Fruit fly (Drosophila melanogaster) whole organism, embryonic: ENCODE data around the gene asl.

Experiments used
- Antp ChIP-seq: fragments of 200-800 bp; sonication (Bioruptor generic); optimal IDR thresholded peaks from 3 replicates; lab custom pipeline; 2016; ENCODE audit warnings: missing biosample characterization, missing genetic modification characterization
- CG11247 ChIP-seq: fragments of 200-800 bp; sonication (Bioruptor generic); IDR thresholded peaks from 2 replicates; pipeline ENCODE4 v1.3.6; 2022; ENCODE audit warnings: missing biosample characterization, missing genetic modification characterization
- CG12155 ChIP-seq: fragments of 200-800 bp; sonication (Bioruptor generic); optimal IDR thresholded peaks from 3 replicates; lab custom pipeline; 2016; ENCODE audit warnings: missing biosample characterization, missing genetic modification characterization
- CG12659 ChIP-seq: fragments of 200-800 bp; sonication (Bioruptor generic); optimal IDR thresholded peaks from 3 replicates; lab custom pipeline; 2017; ENCODE audit warnings: mild to moderate bottlenecking, missing biosample characterization, missing genetic modification reagents, missing genetic modification characterization
- CG1603 ChIP-seq: fragments of 200-800 bp; sonication (Bioruptor generic); optimal IDR thresholded peaks from 2 replicates; lab custom pipeline; 2019; ENCODE audit warnings: missing biosample characterization, mild to moderate bottlenecking, missing genetic modification characterization, moderate library complexity
- CG16813 ChIP-seq: fragments of 200-800 bp; sonication (Bioruptor generic); IDR thresholded peaks from 3 replicates; pipeline ENCODE4 v1.3.6; 2022; ENCODE audit warnings: missing biosample characterization, missing genetic modification characterization; ENCODE audit not compliant: partially characterized antibody
- CG17361 ChIP-seq: fragments of 200-800 bp; sonication (Bioruptor generic); IDR thresholded peaks from 3 replicates; pipeline ENCODE4 v1.3.6; 2022; ENCODE audit warnings: missing biosample characterization, missing genetic modification characterization
- CG18764 ChIP-seq: fragments of 200-800 bp; sonication (Bioruptor generic); optimal IDR thresholded peaks from 3 replicates; lab custom pipeline; 2016; ENCODE audit warnings: missing biosample characterization, missing genetic modification characterization
- CG2129 ChIP-seq: fragments of 200-800 bp; sonication (Bioruptor generic); IDR thresholded peaks from 2 replicates; pipeline ENCODE4 v1.3.6; 2022; ENCODE audit warnings: missing biosample characterization, missing genetic modification characterization; ENCODE audit not compliant: partially characterized antibody
- CG2712 ChIP-seq: fragments of 200-800 bp; optimal IDR thresholded peaks from 3 replicates; lab custom pipeline; 2019; ENCODE audit warnings: missing biosample characterization, mild to moderate bottlenecking, missing genetic modification characterization, moderate library complexity
- CG33557 ChIP-seq: fragments of 200-800 bp; sonication (Bioruptor generic); optimal IDR thresholded peaks from 2 replicates; lab custom pipeline; 2019; ENCODE audit warnings: missing biosample characterization, mild to moderate bottlenecking, missing genetic modification characterization, moderate library complexity
- CG42726 ChIP-seq: fragments of 200-800 bp; sonication (Bioruptor generic); IDR thresholded peaks from 2 replicates; pipeline ENCODE4 v1.3.6; 2022; ENCODE audit warnings: missing biosample characterization, missing genetic modification characterization; ENCODE audit not compliant: partially characterized antibody
- CG4360 ChIP-seq: fragments of 200-800 bp; sonication (Bioruptor generic); IDR thresholded peaks from 2 replicates; pipeline ENCODE4 v1.3.6; 2022; ENCODE audit warnings: missing biosample characterization, missing genetic modification characterization
- CG4854 ChIP-seq: fragments of 200-800 bp; sonication (Bioruptor generic); optimal IDR thresholded peaks from 2 replicates; lab custom pipeline; 2016; ENCODE audit warnings: missing biosample characterization, missing genetic modification characterization, inconsistent platforms
- CG5180 ChIP-seq: fragments of 200-800 bp; sonication (Bioruptor generic); optimal IDR thresholded peaks from 3 replicates; lab custom pipeline; 2017; ENCODE audit warnings: missing biosample characterization, missing genetic modification characterization, mild to moderate bottlenecking, moderate library complexity, missing genetic modification reagents
- CG7839 ChIP-seq: fragments of 200-800 bp; sonication (Bioruptor generic); optimal IDR thresholded peaks from 3 replicates; lab custom pipeline; 2018; ENCODE audit warnings: missing biosample characterization, mild to moderate bottlenecking, missing genetic modification characterization, moderate library complexity
- CG7963 ChIP-seq: fragments of 200-800 bp; sonication (Bioruptor generic); IDR thresholded peaks from 3 replicates; pipeline ENCODE4 v1.3.6; 2022; ENCODE audit warnings: missing biosample characterization, missing genetic modification characterization; ENCODE audit not compliant: partially characterized antibody
- CG9215 ChIP-seq: fragments of 200-800 bp; sonication (Bioruptor generic); IDR thresholded peaks from 2 replicates; pipeline ENCODE4 v1.3.6; 2022; ENCODE audit warnings: missing biosample characterization, missing genetic modification characterization
- CG9727 ChIP-seq: fragments of 200-800 bp; sonication (Bioruptor generic); optimal IDR thresholded peaks from 3 replicates; lab custom pipeline; 2017; ENCODE audit warnings: missing biosample characterization, mild to moderate bottlenecking, missing genetic modification characterization
- Dip3 ChIP-seq: fragments of 200-800 bp; sonication (Bioruptor generic); optimal IDR thresholded peaks from 3 replicates; lab custom pipeline; 2016; ENCODE audit warnings: missing biosample characterization, missing genetic modification characterization
- Doc3 ChIP-seq: fragments of 200-800 bp; sonication (Bioruptor generic); IDR thresholded peaks from 3 replicates; pipeline ENCODE4 v1.3.6; 2022; ENCODE audit warnings: missing biosample characterization, missing genetic modification characterization; ENCODE audit not compliant: partially characterized antibody
- Fer1 ChIP-seq: fragments of 200-800 bp; sonication (Bioruptor generic); optimal IDR thresholded peaks from 2 replicates; lab custom pipeline; 2017; ENCODE audit warnings: missing biosample characterization, mild to moderate bottlenecking, missing genetic modification characterization
- Fer3 ChIP-seq: fragments of 200-800 bp; sonication (Bioruptor generic); optimal IDR thresholded peaks from 2 replicates; lab custom pipeline; 2018; ENCODE audit warnings: missing biosample characterization, mild to moderate bottlenecking, missing genetic modification characterization, moderate library complexity
- HmgD ChIP-seq: fragments of 200-800 bp; sonication (Bioruptor generic); optimal IDR thresholded peaks from 3 replicates; lab custom pipeline; 2016; ENCODE audit warnings: missing biosample characterization, missing genetic modification characterization
- Hmr ChIP-seq: fragments of 200-800 bp; sonication (Bioruptor generic); optimal IDR thresholded peaks from 3 replicates; lab custom pipeline; 2017; ENCODE audit warnings: mild to moderate bottlenecking, missing biosample characterization, missing genetic modification reagents, missing genetic modification characterization
- Hr39 ChIP-seq: fragments of >200 bp; optimal IDR thresholded peaks from 2 replicates; lab custom pipeline; 2017
- Hr51 ChIP-seq, 2 experiments: fragments of 200-800 bp; sonication (Bioruptor generic); optimal IDR thresholded peaks; 2 replicates in 1 of 2; 3 replicates in 1 of 2; lab custom pipeline; 2016 to 2018; ENCODE audit warnings: missing biosample characterization in 2 of 2, missing genetic modification characterization in 2 of 2, mild to moderate bottlenecking in 1 of 2, moderate library complexity in 1 of 2
- Lpt ChIP-seq: fragments of >200 bp; optimal IDR thresholded peaks from 2 replicates; lab custom pipeline; 2018; ENCODE audit warnings: missing biosample characterization, missing genetic modification characterization
- Rfx ChIP-seq: fragments of 200-800 bp; sonication (Bioruptor generic); IDR thresholded peaks from 2 replicates; pipeline ENCODE4 v1.3.6; 2022; ENCODE audit warnings: missing biosample characterization, missing genetic modification characterization
- Spps ChIP-seq: fragments of 200-800 bp; sonication (Bioruptor generic); optimal IDR thresholded peaks from 2 replicates; lab custom pipeline; 2018; ENCODE audit warnings: missing biosample characterization, mild to moderate bottlenecking, missing genetic modification characterization
- Sry-β ChIP-seq: fragments of 200-800 bp; sonication (Bioruptor generic); optimal IDR thresholded peaks from 2 replicates; lab custom pipeline; 2018; ENCODE audit warnings: missing biosample characterization, mild to moderate bottlenecking, missing genetic modification characterization, moderate library complexity
- Ssrp ChIP-seq: fragments of 200-800 bp; sonication (Bioruptor generic); optimal IDR thresholded peaks from 2 replicates; lab custom pipeline; 2018; ENCODE audit warnings: missing biosample characterization, mild to moderate bottlenecking, missing genetic modification characterization, moderate library complexity
- abd-A ChIP-seq: fragments of 200-800 bp; sonication (Bioruptor generic); optimal IDR thresholded peaks from 3 replicates; lab custom pipeline; 2019; ENCODE audit warnings: missing biosample characterization, mild to moderate bottlenecking, missing genetic modification characterization, moderate library complexity
- ara ChIP-seq: fragments of 200-800 bp; sonication (Bioruptor generic); IDR thresholded peaks from 2 replicates; pipeline ENCODE4 v1.3.6; 2022; ENCODE audit warnings: missing biosample characterization, missing genetic modification characterization
- bowl ChIP-seq: fragments of 200-800 bp; sonication (Bioruptor generic); IDR thresholded peaks from 2 replicates; pipeline ENCODE4 v1.3.6; 2022; ENCODE audit warnings: missing biosample characterization, missing genetic modification characterization
- dan ChIP-seq: fragments of 200-800 bp; sonication (Bioruptor generic); IDR thresholded peaks from 2 replicates; pipeline ENCODE4 v1.3.6; 2022; ENCODE audit warnings: missing biosample characterization, missing genetic modification characterization
- disco-r ChIP-seq: fragments of 200-800 bp; sonication (Bioruptor generic); optimal IDR thresholded peaks from 2 replicates; lab custom pipeline; 2016; ENCODE audit warnings: missing biosample characterization, missing genetic modification characterization
- dysf ChIP-seq: fragments of 200-800 bp; sonication (Bioruptor generic); IDR thresholded peaks from 3 replicates; pipeline ENCODE4 v1.3.6; 2022; ENCODE audit warnings: missing biosample characterization, missing genetic modification characterization
- fd96Cb ChIP-seq: fragments of 200-800 bp; sonication (Bioruptor generic); optimal IDR thresholded peaks from 2 replicates; lab custom pipeline; 2018; ENCODE audit warnings: missing biosample characterization, mild to moderate bottlenecking, missing genetic modification characterization, moderate library complexity
- ftz-f1 ChIP-seq: fragments of 200-800 bp; sonication (Bioruptor generic); optimal IDR thresholded peaks from 2 replicates; lab custom pipeline; 2016; ENCODE audit warnings: missing biosample characterization, missing genetic modification characterization
- gcm ChIP-seq: fragments of 200-800 bp; sonication (Bioruptor generic); optimal IDR thresholded peaks from 2 replicates; lab custom pipeline; 2019; ENCODE audit warnings: missing biosample characterization, mild to moderate bottlenecking, missing genetic modification characterization, moderate library complexity
- lov ChIP-seq, 2 experiments: fragments of 200-800 bp in 1 of 2; fragments of >200 bp in 1 of 2; sonication (Bioruptor generic) in 1 of 2; IDR thresholded peaks in 1 of 2; optimal IDR thresholded peaks in 1 of 2; 2 replicates in 1 of 2; 3 replicates in 1 of 2; pipeline versions ENCODE4 v1.3.6 to Lab custom; 2017 to 2022; ENCODE audit warnings: missing biosample characterization in 1 of 2, missing genetic modification characterization in 1 of 2
- mirr ChIP-seq: fragments of 200-800 bp; sonication (Bioruptor generic); optimal IDR thresholded peaks from 3 replicates; lab custom pipeline; 2018; ENCODE audit warnings: missing biosample characterization, mild to moderate bottlenecking, missing genetic modification characterization
- pb ChIP-seq: fragments of 200-800 bp; sonication (Bioruptor generic); optimal IDR thresholded peaks from 3 replicates; lab custom pipeline; 2016; ENCODE audit warnings: missing biosample characterization, missing genetic modification characterization
- peb ChIP-seq: fragments of 200-800 bp; sonication (Bioruptor generic); IDR thresholded peaks from 2 replicates; pipeline ENCODE4 v1.3.6; 2022; ENCODE audit warnings: missing biosample characterization, missing genetic modification characterization
- tna ChIP-seq: fragments of 200-800 bp; sonication (Bioruptor generic); IDR thresholded peaks from 2 replicates; pipeline ENCODE4 v1.3.6; 2022; ENCODE audit warnings: missing biosample characterization, missing genetic modification characterization; ENCODE audit not compliant: partially characterized antibody
- trh ChIP-seq: fragments of 200-800 bp; sonication (Bioruptor generic); optimal IDR thresholded peaks from 2 replicates; lab custom pipeline; 2016; ENCODE audit warnings: missing biosample characterization, missing genetic modification characterization
- zen ChIP-seq: fragments of 200-800 bp; sonication (Bioruptor generic); optimal IDR thresholded peaks from 3 replicates; lab custom pipeline; 2018; ENCODE audit warnings: missing biosample characterization, mild to moderate bottlenecking, missing genetic modification characterization, moderate library complexity
- zen2 ChIP-seq: fragments of 200-800 bp; sonication (Bioruptor generic); IDR thresholded peaks from 3 replicates; pipeline ENCODE4 v1.3.6; 2022; ENCODE audit warnings: missing biosample characterization, missing genetic modification characterization; ENCODE audit not compliant: partially characterized antibody
- zfh2 ChIP-seq: fragments of 200-800 bp; sonication (Bioruptor generic); optimal IDR thresholded peaks from 2 replicates; lab custom pipeline; 2016; ENCODE audit warnings: missing biosample characterization, missing genetic modification characterization

The asl gene

dm6 chr3R:5606477-5606876 lies at the start of gene asl (continued):
- TF ChIP-seq CG11247 (GFP tag; lab: Robert Waterston, UW) (peak; percentile 51; the same call in 1 of the 2 replicates), ara (GFP tag; lab: Robert Waterston, UW) (no peak), CG33557 (GFP tag; lab: Kevin White, UChicago) (peak; percentile 42), trh (GFP tag; lab: Kevin White, UChicago) (no peak), Dip3 (peak; percentile 73), Ssrp (peak; percentile 57), tna (GFP tag; lab: Robert Waterston, UW) (no peak), dysf (GFP tag; lab: Robert Waterston, UW) (peak; percentile 76), CG4360 (GFP tag; lab: Robert Waterston, UW) (no peak), bowl (GFP tag; lab: Robert Waterston, UW) (no peak), CG16813 (GFP tag; lab: Robert Waterston, UW) (peak; percentile 39; the same call in 1 of the 3 replicates), Fer1 (GFP tag; lab: Kevin White, UChicago) (peak; percentile 68), CG2712 (tag; lab: Kevin White, UChicago) (peak; percentile 82), Lpt (GFP tag; lab: Kevin White, UChicago) (no peak), CG5180 (GFP tag; lab: Kevin White, UChicago) (no peak), Rfx (GFP tag; lab: Robert Waterston, UW) (peak; percentile 79), CG18764 (GFP tag; lab: Kevin White, UChicago) (peak; percentile 63), dan (GFP tag; lab: Robert Waterston, UW) (no peak), CG7963 (GFP tag; lab: Robert Waterston, UW) (no peak), peb (GFP tag; lab: Robert Waterston, UW) (no peak), ftz-f1 (GFP tag; lab: Kevin White, UChicago) (no peak), CG12659 (GFP tag; lab: Kevin White, UChicago) (peak; percentile 88), gcm (GFP tag; lab: Kevin White, UChicago) (no peak), CG1603 (tag; lab: Kevin White, UChicago) (peak; percentile 79), lov (optimal IDR thresholded peaks at IDR 0.05; lab: Kevin White, UChicago) (no peak), lov (GFP tag; IDR thresholded peaks at IDR 0.05; lab: Robert Waterston, UW) (0 out of 3 replicates have a peak, but pooled peaks have one; percentile 50), Hr51 (GFP tag; optimal IDR thresholded peaks at IDR 0.05; lab: Kevin White, UChicago) (no peak), CG12155 (GFP tag; lab: Kevin White, UChicago) (peak; percentile 63), zen (tag; lab: Kevin White, UChicago) (peak; percentile 68), CG9215 (GFP tag; lab: Robert Waterston, UW) (peak; percentile 26; the same call in 1 of the 2 replicates), Doc3 (no peak), CG9727 (peak; percentile 41), Fer3 (peak; percentile 60), pb (GFP tag; lab: Kevin White, UChicago) (peak; percentile 14), CG17361 (GFP tag; lab: Robert Waterston, UW) (peak; percentile 83), zen2 (no peak), fd96Cb (tag; lab: Kevin White, UChicago) (peak; percentile 61), HmgD (GFP tag; lab: Kevin White, UChicago) (no peak), Spps (tag; lab: Kevin White, UChicago) (peak; percentile 26), abd-A (tag; lab: Kevin White, UChicago) (no peak), Hr39 (lab: Kevin White, UChicago) (no peak), disco-r (GFP tag; lab: Kevin White, UChicago) (peak; percentile 54), CG42726 (GFP tag; lab: Robert Waterston, UW) (no peak), mirr (GFP tag; lab: Kevin White, UChicago) (no peak), Antp (GFP tag; lab: Kevin White, UChicago) (peak; percentile 41), CG4854 (GFP tag; lab: Kevin White, UChicago) (peak; percentile 59), CG2129 (GFP tag; lab: Robert Waterston, UW) (no peak), CG7839 (no peak), Sry-β (GFP tag; lab: Kevin White, UChicago) (peak; percentile 19), Hmr (GFP tag; lab: Kevin White, UChicago) (no peak), zfh2 (GFP tag; lab: Kevin White, UChicago) (peak; percentile 51)
